Fruit fly (Drosophila melanogaster) whole organism, embryonic: ENCODE results near the gene Trax.

Experiments
- BtbVII ChIP-seq: fragments of 200-800 bp; sonication (Bioruptor generic); optimal IDR thresholded peaks from 3 replicates; lab custom pipeline; 2017; ENCODE audit warnings: missing biosample characterization, mild to moderate bottlenecking, missing genetic modification characterization
- CG10431 ChIP-seq: fragments of 200-800 bp; sonication (Bioruptor generic); optimal IDR thresholded peaks from 3 replicates; lab custom pipeline; 2018; ENCODE audit warnings: missing biosample characterization, mild to moderate bottlenecking, missing genetic modification characterization
- CG10959 ChIP-seq: fragments of 200-800 bp; sonication (Bioruptor generic); IDR thresholded peaks from 2 replicates; pipeline ENCODE4 v1.3.6; 2022; ENCODE audit warnings: missing biosample characterization, missing genetic modification characterization
- CG11247 ChIP-seq: fragments of 200-800 bp; sonication (Bioruptor generic); IDR thresholded peaks from 2 replicates; pipeline ENCODE4 v1.3.6; 2022; ENCODE audit warnings: missing biosample characterization, missing genetic modification characterization
- CG12155 ChIP-seq: fragments of 200-800 bp; sonication (Bioruptor generic); optimal IDR thresholded peaks from 3 replicates; lab custom pipeline; 2016; ENCODE audit warnings: missing biosample characterization, missing genetic modification characterization
- CG12299 ChIP-seq: fragments of 200-800 bp; sonication (Bioruptor generic); optimal IDR thresholded peaks from 2 replicates; lab custom pipeline; 2018; ENCODE audit warnings: missing biosample characterization, mild to moderate bottlenecking, missing genetic modification characterization
- CG1233 ChIP-seq: fragments of 200-800 bp; sonication (Bioruptor generic); optimal IDR thresholded peaks from 4 replicates; lab custom pipeline; 2018; ENCODE audit warnings: missing biosample characterization, mild to moderate bottlenecking, missing genetic modification characterization
- CG12744 ChIP-seq: fragments of 200-800 bp; sonication (Bioruptor generic); optimal IDR thresholded peaks from 2 replicates; lab custom pipeline; 2016; ENCODE audit warnings: missing biosample characterization, missing genetic modification characterization
- CG1529 ChIP-seq: fragments of 200-800 bp; sonication (Bioruptor generic); optimal IDR thresholded peaks from 3 replicates; lab custom pipeline; 2018; ENCODE audit warnings: missing biosample characterization, missing genetic modification characterization
- CG1647 ChIP-seq: fragments of 200-800 bp; sonication (Bioruptor generic); optimal IDR thresholded peaks from 3 replicates; lab custom pipeline; 2016; ENCODE audit warnings: missing biosample characterization, missing genetic modification characterization
- CG16779 ChIP-seq: fragments of 200-800 bp; sonication (Bioruptor generic); IDR thresholded peaks from 2 replicates; pipeline ENCODE4 v1.3.6; 2022; ENCODE audit warnings: missing biosample characterization, missing genetic modification characterization
- CG17385 ChIP-seq: fragments of 200-800 bp; sonication (Bioruptor generic); optimal IDR thresholded peaks from 3 replicates; lab custom pipeline; 2018; ENCODE audit warnings: missing biosample characterization, mild to moderate bottlenecking, missing genetic modification characterization
- CG31224 ChIP-seq: fragments of 200-800 bp; sonication (Bioruptor generic); IDR thresholded peaks from 2 replicates; pipeline ENCODE4 v1.3.6; 2022; ENCODE audit warnings: missing biosample characterization, missing genetic modification characterization
- CG4707 ChIP-seq: fragments of 200-800 bp; sonication (Bioruptor generic); optimal IDR thresholded peaks from 2 replicates; lab custom pipeline; 2018; ENCODE audit warnings: missing biosample characterization, mild to moderate bottlenecking, missing genetic modification characterization, moderate library complexity
- CG4820 ChIP-seq: fragments of 200-800 bp; sonication (Bioruptor generic); optimal IDR thresholded peaks from 3 replicates; lab custom pipeline; 2016; ENCODE audit warnings: missing biosample characterization, missing genetic modification characterization
- CG5953 ChIP-seq: fragments of 200-800 bp; sonication (Bioruptor generic); IDR thresholded peaks from 2 replicates; pipeline ENCODE4 v1.3.6; 2022; ENCODE audit warnings: missing biosample characterization, missing genetic modification characterization
- CG6272 ChIP-seq: fragments of 200-800 bp; sonication (Bioruptor generic); IDR thresholded peaks from 2 replicates; pipeline ENCODE4 v1.3.6; 2022; ENCODE audit warnings: missing biosample characterization, missing genetic modification characterization
- CG6689 ChIP-seq: fragments of 200-800 bp; sonication (Bioruptor generic); IDR thresholded peaks from 2 replicates; pipeline ENCODE4 v1.3.6; 2022; ENCODE audit warnings: missing biosample characterization, missing genetic modification characterization
- CG8089 ChIP-seq: fragments of 200-800 bp; sonication (Bioruptor generic); optimal IDR thresholded peaks from 3 replicates; lab custom pipeline; 2016; ENCODE audit warnings: missing biosample characterization, missing genetic modification characterization
- CG8281 ChIP-seq: fragments of 200-800 bp; sonication (Bioruptor generic); optimal IDR thresholded peaks from 2 replicates; lab custom pipeline; 2018; ENCODE audit warnings: missing biosample characterization, mild to moderate bottlenecking, missing genetic modification characterization, moderate library complexity
- CG8478 ChIP-seq: fragments of >200 bp; optimal IDR thresholded peaks from 2 replicates; lab custom pipeline; 2018
- CG9609 ChIP-seq: fragments of 200-800 bp; sonication (Bioruptor generic); optimal IDR thresholded peaks from 3 replicates; lab custom pipeline; 2016; ENCODE audit warnings: missing biosample characterization, missing genetic modification characterization
- CG9876 ChIP-seq: fragments of 200-800 bp; sonication (Bioruptor generic); optimal IDR thresholded peaks from 2 replicates; lab custom pipeline; 2016; ENCODE audit warnings: missing biosample characterization, missing genetic modification characterization
- Doc3 ChIP-seq: fragments of 200-800 bp; sonication (Bioruptor generic); IDR thresholded peaks from 3 replicates; pipeline ENCODE4 v1.3.6; 2022; ENCODE audit warnings: missing biosample characterization, missing genetic modification characterization; ENCODE audit not compliant: partially characterized antibody
- Drgx ChIP-seq: fragments of 200-800 bp; sonication (Bioruptor generic); IDR thresholded peaks from 2 replicates; pipeline ENCODE4 v1.3.6; 2022; ENCODE audit warnings: missing biosample characterization, missing genetic modification characterization
- ERR ChIP-seq: fragments of 200-800 bp; sonication (Bioruptor generic); optimal IDR thresholded peaks from 2 replicates; lab custom pipeline; 2016; ENCODE audit warnings: missing biosample characterization, missing genetic modification characterization
- Elba2 ChIP-seq: fragments of 200-800 bp; sonication (Bioruptor generic); optimal IDR thresholded peaks from 3 replicates; lab custom pipeline; 2016; ENCODE audit warnings: missing biosample characterization, missing genetic modification characterization
- Ets65A ChIP-seq: fragments of 200-800 bp; sonication (Bioruptor generic); peaks from one replicate; lab custom pipeline; 2016; ENCODE audit warnings: missing biosample characterization, missing genetic modification characterization
- Hmx ChIP-seq: fragments of 200-800 bp; sonication (Bioruptor generic); optimal IDR thresholded peaks from 2 replicates; lab custom pipeline; 2016; ENCODE audit warnings: missing biosample characterization, missing genetic modification characterization
- Opbp ChIP-seq: fragments of 200-800 bp; sonication (Bioruptor generic); IDR thresholded peaks from 3 replicates; pipeline ENCODE4 v1.3.6; 2022; ENCODE audit warnings: missing biosample characterization, missing genetic modification characterization; ENCODE audit not compliant: partially characterized antibody
- Ravus ChIP-seq: fragments of 200-800 bp; sonication (Bioruptor generic); IDR thresholded peaks from 2 replicates; pipeline ENCODE4 v1.3.6; 2022; ENCODE audit warnings: missing biosample characterization, missing genetic modification characterization
- Taf1 ChIP-seq: fragments of 200-800 bp; sonication (Bioruptor generic); IDR thresholded peaks from 2 replicates; pipeline ENCODE4 v1.3.6; 2022; ENCODE audit warnings: missing biosample characterization, missing genetic modification characterization
- Vsx1 ChIP-seq: fragments of 200-800 bp; sonication (Bioruptor generic); optimal IDR thresholded peaks from 2 replicates; lab custom pipeline; 2017; ENCODE audit warnings: missing biosample characterization, mild to moderate bottlenecking, missing genetic modification characterization, missing genetic modification reagents
- YL-1 ChIP-seq: fragments of 200-800 bp; sonication (Bioruptor generic); optimal IDR thresholded peaks from 3 replicates; lab custom pipeline; 2017; ENCODE audit warnings: missing biosample characterization, mild to moderate bottlenecking, missing genetic modification characterization
- ab ChIP-seq: fragments of 200-800 bp; sonication (Bioruptor generic); optimal IDR thresholded peaks from 2 replicates; lab custom pipeline; 2016; ENCODE audit warnings: missing biosample characterization, missing genetic modification characterization
- amos ChIP-seq: fragments of 200-800 bp; sonication (Bioruptor generic); IDR thresholded peaks from 2 replicates; pipeline ENCODE4 v1.3.6; 2022; ENCODE audit warnings: missing biosample characterization, missing genetic modification characterization; ENCODE audit not compliant: partially characterized antibody
- bab2 ChIP-seq: fragments of 200-800 bp; sonication (Bioruptor generic); optimal IDR thresholded peaks from 2 replicates; lab custom pipeline; 2016; ENCODE audit warnings: missing biosample characterization, missing genetic modification characterization
- bsh ChIP-seq, 2 experiments: fragments of 200-800 bp; sonication (Bioruptor generic); optimal IDR thresholded peaks; 2 replicates each; lab custom pipeline; 2017 to 2018; ENCODE audit warnings: mild to moderate bottlenecking in 2 of 2, missing biosample characterization in 2 of 2, missing genetic modification characterization in 2 of 2, moderate library complexity in 1 of 2
- btn ChIP-seq: fragments of 200-800 bp; sonication (Bioruptor generic); optimal IDR thresholded peaks from 2 replicates; lab custom pipeline; 2016; ENCODE audit warnings: missing biosample characterization, missing genetic modification characterization
- ci ChIP-seq: fragments of 200-800 bp; sonication (Bioruptor generic); IDR thresholded peaks from 3 replicates; pipeline ENCODE4 v1.3.6; 2022; ENCODE audit warnings: missing biosample characterization, missing genetic modification characterization
- dm ChIP-seq: fragments of 200-800 bp; sonication (Bioruptor generic); optimal IDR thresholded peaks from 3 replicates; lab custom pipeline; 2016; ENCODE audit warnings: missing biosample characterization, missing genetic modification characterization
- fd102C ChIP-seq: fragments of 200-800 bp; sonication (Bioruptor generic); optimal IDR thresholded peaks from 2 replicates; lab custom pipeline; 2018; ENCODE audit warnings: missing biosample characterization, mild to moderate bottlenecking, missing genetic modification characterization, moderate library complexity
- gce ChIP-seq: fragments of 200-800 bp; sonication (Bioruptor generic); IDR thresholded peaks from 3 replicates; pipeline ENCODE4 v1.3.6; 2022; ENCODE audit warnings: missing biosample characterization, missing genetic modification characterization
- hbn ChIP-seq: fragments of 200-800 bp; sonication (Bioruptor generic); IDR thresholded peaks from 2 replicates; pipeline ENCODE4 v1.3.6; 2022; ENCODE audit warnings: missing biosample characterization, missing genetic modification characterization; ENCODE audit not compliant: partially characterized antibody
- ind ChIP-seq: fragments of 200-800 bp; sonication (Bioruptor generic); optimal IDR thresholded peaks from 3 replicates; lab custom pipeline; 2016; ENCODE audit warnings: missing biosample characterization, missing genetic modification characterization
- lov ChIP-seq, 2 experiments: fragments of 200-800 bp in 1 of 2; fragments of >200 bp in 1 of 2; sonication (Bioruptor generic) in 1 of 2; IDR thresholded peaks in 1 of 2; optimal IDR thresholded peaks in 1 of 2; 2 replicates in 1 of 2; 3 replicates in 1 of 2; pipeline versions ENCODE4 v1.3.6 to Lab custom; 2017 to 2022; ENCODE audit warnings: missing biosample characterization in 1 of 2, missing genetic modification characterization in 1 of 2
- mam ChIP-seq: fragments of 200-800 bp; sonication (Bioruptor generic); optimal IDR thresholded peaks from 3 replicates; lab custom pipeline; 2016; ENCODE audit warnings: missing biosample characterization, missing genetic modification characterization
- nmo ChIP-seq: fragments of 200-800 bp; sonication (Bioruptor generic); optimal IDR thresholded peaks from 2 replicates; lab custom pipeline; 2018; ENCODE audit warnings: missing biosample characterization, mild to moderate bottlenecking, missing genetic modification characterization, moderate library complexity
- oc ChIP-seq: fragments of 200-800 bp; sonication (Bioruptor generic); optimal IDR thresholded peaks from 2 replicates; lab custom pipeline; 2018; ENCODE audit warnings: missing biosample characterization, mild to moderate bottlenecking, missing genetic modification characterization, moderate library complexity
- tll ChIP-seq, 2 experiments: fragments of 200-800 bp in 1 of 2; fragments of >200 bp in 1 of 2; sonication (Bioruptor generic) in 1 of 2; optimal IDR thresholded peaks; 2 replicates each; lab custom pipeline; 2017 to 2019; ENCODE audit warnings: missing biosample characterization in 2 of 2, missing genetic modification characterization in 2 of 2, mild to moderate bottlenecking in 1 of 2, moderate library complexity in 1 of 2
- unc-4 ChIP-seq: fragments of 200-800 bp; sonication (Bioruptor generic); IDR thresholded peaks from 2 replicates; pipeline ENCODE4 v1.3.6; 2022; ENCODE audit warnings: missing biosample characterization, missing genetic modification characterization; ENCODE audit not compliant: partially characterized antibody

The Trax gene

dm6 chr3R:15371833-15372232, 10.3 kb downstream of the Trax start, which contains the start of the genes Ccm3 and CG6136 (continued):
- TF ChIP-seq Drgx (GFP tag; lab: Robert Waterston, UW) (0 out of 2 replicates have a peak, but pooled peaks have one; percentile 20), bsh (GFP tag; optimal IDR thresholded peaks at IDR 0.05; lab: Kevin White, UChicago) (no peak), CG8089 (no peak), CG11247 (GFP tag; lab: Robert Waterston, UW) (peak; percentile 44; the same call in 1 of the 2 replicates), oc (tag; lab: Kevin White, UChicago) (no peak), Opbp (GFP tag; lab: Robert Waterston, UW) (peak; percentile 93), Ravus (GFP tag; lab: Robert Waterston, UW) (no peak), dm (GFP tag; lab: Kevin White, UChicago) (peak; percentile 2), CG4820 (GFP tag; lab: Kevin White, UChicago) (no peak), nmo (GFP tag; lab: Kevin White, UChicago) (peak; percentile 43), gce (GFP tag; lab: Robert Waterston, UW) (no peak), btn (GFP tag; lab: Kevin White, UChicago) (no peak), YL-1 (peak; percentile 89), hbn (GFP tag; lab: Robert Waterston, UW) (peak; percentile 89), CG12299 (no peak), lov (optimal IDR thresholded peaks at IDR 0.05; lab: Kevin White, UChicago) (no peak), lov (GFP tag; IDR thresholded peaks at IDR 0.05; lab: Robert Waterston, UW) (0 out of 3 replicates have a peak, but pooled peaks have one; percentile 41), amos (GFP tag; lab: Robert Waterston, UW) (peak; percentile 95), CG10431 (no peak), Doc3 (GFP tag; lab: Robert Waterston, UW) (peak; percentile 82), BtbVII (GFP tag; lab: Kevin White, UChicago) (no peak), Ets65A (GFP tag; lab: Kevin White, UChicago) (peak; percentile 94), Taf1 (0 out of 2 replicates have a peak, but pooled peaks have one; percentile 8), ci (GFP tag; lab: Robert Waterston, UW) (peak; percentile 64; the same call in 2 of the 3 replicates), CG8281 (tag; lab: Kevin White, UChicago) (no peak), unc-4 (GFP tag; lab: Robert Waterston, UW) (peak; percentile 92), CG6272 (GFP tag; lab: Robert Waterston, UW) (0 out of 2 replicates have a peak, but pooled peaks have one; percentile 10), CG16779 (GFP tag; lab: Robert Waterston, UW) (no peak), CG6689 (0 out of 2 replicates have a peak, but pooled peaks have one; percentile 21), fd102C (no peak), ind (peak; percentile 19), CG1529 (no peak), Elba2 (GFP tag; lab: Kevin White, UChicago) (peak; percentile 35), CG4707 (GFP tag; lab: Kevin White, UChicago) (no peak), CG9876 (GFP tag; lab: Kevin White, UChicago) (no peak), CG31224 (GFP tag; lab: Robert Waterston, UW) (no peak), CG1647 (GFP tag; lab: Kevin White, UChicago) (no peak), CG5953 (GFP tag; lab: Robert Waterston, UW) (no peak), CG1233 (GFP tag; lab: Kevin White, UChicago) (no peak), bab2 (peak; percentile 34), Hmx (GFP tag; lab: Kevin White, UChicago) (no peak), CG12155 (GFP tag; lab: Kevin White, UChicago) (peak; percentile 42), CG17385 (GFP tag; lab: Kevin White, UChicago) (peak; percentile 41), CG8478 (lab: Kevin White, UChicago) (no peak), ab (no peak), tll (GFP tag; optimal IDR thresholded peaks at IDR 0.05; lab: Kevin White, UChicago) (no peak), CG9609 (GFP tag; lab: Kevin White, UChicago) (peak; percentile 15), Vsx1 (GFP tag; lab: Kevin White, UChicago) (no peak), mam (peak; percentile 30), ERR (GFP tag; lab: Kevin White, UChicago) (peak; percentile 21), CG12744 (GFP tag; lab: Kevin White, UChicago) (no peak), CG10959 (GFP tag; lab: Robert Waterston, UW) (0 out of 2 replicates have a peak, but pooled peaks have one; percentile 29)
